Worm (Caenorhabditis elegans): ENCODE results near the gene srb-18.

srb-18 gene

DNA sequence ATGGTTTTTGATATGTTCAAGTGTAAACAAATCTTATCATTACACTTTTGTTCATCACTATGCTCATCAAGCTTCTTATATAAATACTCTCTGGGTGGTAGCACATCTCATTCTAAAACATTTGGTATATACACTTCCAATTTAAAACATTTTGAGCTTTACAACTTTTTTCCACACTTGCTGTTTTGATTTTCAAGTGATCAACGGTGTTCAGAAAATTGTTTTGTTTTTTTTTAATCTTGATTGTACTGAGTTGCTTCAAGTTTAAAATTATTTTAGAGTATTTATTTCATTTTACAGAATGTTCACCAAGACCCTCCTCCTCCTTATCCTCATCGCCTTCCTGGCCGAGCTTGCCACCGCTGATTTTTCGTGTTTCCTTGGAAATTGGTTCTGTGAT lies 13.8 kb downstream of the srb-18 start, which contains the start of gene C54F6.5:
TSS of gene C54F6.5 (plus strand) at position 301 of the 400 bp plus-strand sequence.
- no peak for TF ChIP-seq sea-1 (GFP tag; conservative IDR thresholded peaks at IDR 0.05)
- TF ChIP-seq ets-7 (tag; optimal IDR thresholded peaks at IDR 0.05), result no peak
- no peak for TF ChIP-seq B0310.2 (tag; optimal IDR thresholded peaks at IDR 0.05)
- no peak for TF ChIP-seq tbx-37 (GFP tag; conservative IDR thresholded peaks at IDR 0.05)
- no peak for TF ChIP-seq scrt-1 (GFP tag; IDR thresholded peaks at IDR 0.05)
- TF ChIP-seq aly-1 (tag; optimal IDR thresholded peaks at IDR 0.05), result no peak
- no peak for TF ChIP-seq ceh-36 (tag; optimal IDR thresholded peaks at IDR 0.05)
- TF ChIP-seq tbx-11 (GFP tag; IDR thresholded peaks at IDR 0.05), result no peak
- no peak for TF ChIP-seq ama-1 (optimal IDR thresholded peaks at IDR 0.05)
- no peak for TF ChIP-seq hmbx-1 (tag; optimal IDR thresholded peaks at IDR 0.05)
- TF ChIP-seq pes-1 (GFP tag; IDR thresholded peaks at IDR 0.05), result no peak
- no peak for TF ChIP-seq F13C5.2 (tag; optimal IDR thresholded peaks at IDR 0.05)
- no peak for TF ChIP-seq hmg-4 (GFP tag; optimal IDR thresholded peaks at IDR 0.05)
- TF ChIP-seq hnd-1 (tag; optimal IDR thresholded peaks at IDR 0.05), result no peak
- TF ChIP-seq tra-4 (tag; optimal IDR thresholded peaks at IDR 0.05), result no peak
- no peak for TF ChIP-seq flt-1 (GFP tag; IDR thresholded peaks at IDR 0.05)
- TF ChIP-seq ceh-13 (GFP tag; optimal IDR thresholded peaks at IDR 0.05), result no peak

DNA sequence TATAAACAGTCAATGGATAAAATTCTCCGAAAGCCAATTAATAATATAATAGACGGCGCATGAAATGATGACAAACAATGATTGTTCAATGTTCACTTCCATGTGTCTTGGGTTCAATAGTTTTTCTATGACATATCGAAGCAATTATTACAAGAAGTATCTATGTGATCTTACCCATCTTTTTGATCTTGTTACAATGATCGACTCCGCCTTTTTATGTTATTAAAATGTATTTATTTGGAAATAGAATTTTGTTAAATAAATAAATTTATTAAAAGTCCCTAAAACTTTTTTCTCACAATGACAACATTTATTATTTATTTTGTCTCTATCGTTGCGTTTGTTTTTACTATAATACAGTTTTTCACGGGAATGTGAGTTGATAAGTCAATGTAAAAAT lies 14.8 kb downstream of the srb-18 start, which contains the start of gene swt-2:
TSS of gene swt-2 (plus strand) at position 301 of the 400 bp plus-strand sequence.
- TF ChIP-seq sea-1 (GFP tag; conservative IDR thresholded peaks at IDR 0.05) (no peak), hmbx-1 (tag; optimal IDR thresholded peaks at IDR 0.05) (no peak), scrt-1 (GFP tag; IDR thresholded peaks at IDR 0.05) (no peak), tbx-37 (GFP tag; conservative IDR thresholded peaks at IDR 0.05) (no peak), B0310.2 (tag; optimal IDR thresholded peaks at IDR 0.05) (no peak), ceh-13 (GFP tag; optimal IDR thresholded peaks at IDR 0.05) (no peak), ceh-36 (tag; optimal IDR thresholded peaks at IDR 0.05) (no peak), aly-1 (tag; optimal IDR thresholded peaks at IDR 0.05) (no peak), hmg-4 (GFP tag; optimal IDR thresholded peaks at IDR 0.05) (no peak), ets-7 (tag; optimal IDR thresholded peaks at IDR 0.05) (no peak), F13C5.2 (tag; optimal IDR thresholded peaks at IDR 0.05) (no peak), flt-1 (GFP tag; IDR thresholded peaks at IDR 0.05) (no peak), tbx-11 (GFP tag; IDR thresholded peaks at IDR 0.05) (no peak), tra-4 (tag; optimal IDR thresholded peaks at IDR 0.05) (no peak), pes-1 (GFP tag; IDR thresholded peaks at IDR 0.05) (no peak), ama-1 (optimal IDR thresholded peaks at IDR 0.05) (no peak)

- no peak for TF ChIP-seq B0310.2 (tag; optimal IDR thresholded peaks at IDR 0.05)
- no peak for TF ChIP-seq tbx-37 (GFP tag; conservative IDR thresholded peaks at IDR 0.05)
- no peak for TF ChIP-seq sea-1 (GFP tag; conservative IDR thresholded peaks at IDR 0.05)
- TF ChIP-seq hnd-1 (tag; optimal IDR thresholded peaks at IDR 0.05), result no peak
- no peak for TF ChIP-seq tra-4 (tag; optimal IDR thresholded peaks at IDR 0.05)
- TF ChIP-seq ama-1 (optimal IDR thresholded peaks at IDR 0.05), result no peak
- TF ChIP-seq aly-1 (tag; optimal IDR thresholded peaks at IDR 0.05), result no peak
- no peak for TF ChIP-seq pes-1 (GFP tag; IDR thresholded peaks at IDR 0.05)
- TF ChIP-seq flt-1 (GFP tag; IDR thresholded peaks at IDR 0.05), result no peak
- no peak for TF ChIP-seq hmbx-1 (tag; optimal IDR thresholded peaks at IDR 0.05)
- TF ChIP-seq tbx-11 (GFP tag; IDR thresholded peaks at IDR 0.05), result no peak
- TF ChIP-seq scrt-1 (GFP tag; IDR thresholded peaks at IDR 0.05), result no peak
- no peak for TF ChIP-seq ceh-36 (tag; optimal IDR thresholded peaks at IDR 0.05)
- TF ChIP-seq ceh-13 (GFP tag; optimal IDR thresholded peaks at IDR 0.05), result no peak
- TF ChIP-seq ets-7 (tag; optimal IDR thresholded peaks at IDR 0.05), result no peak
- TF ChIP-seq hmg-4 (GFP tag; optimal IDR thresholded peaks at IDR 0.05), result no peak
- TF ChIP-seq F13C5.2 (tag; optimal IDR thresholded peaks at IDR 0.05), result no peak
These were observed 17.9 kb downstream of the srb-18 start, which contains the start of gene C54F6.3 for ce11 chrV:7532947-7533346. C54F6.3 (plus strand) TSS chrV:7533247.

ce11 chrV:7538018-7538417 lies 23.0 kb downstream of the srb-18 start, which contains the start of gene C54F6.12:
C54F6.12 (minus strand) TSS chrV:7538118.
- TF ChIP-seq B0310.2 (tag; optimal IDR thresholded peaks at IDR 0.05) (no peak), hmg-4 (GFP tag; optimal IDR thresholded peaks at IDR 0.05) (no peak), tbx-11 (GFP tag; IDR thresholded peaks at IDR 0.05) (no peak), flt-1 (GFP tag; IDR thresholded peaks at IDR 0.05) (no peak), scrt-1 (GFP tag; IDR thresholded peaks at IDR 0.05) (no peak), pes-1 (GFP tag; IDR thresholded peaks at IDR 0.05) (no peak), F13C5.2 (tag; optimal IDR thresholded peaks at IDR 0.05) (no peak), ceh-36 (tag; optimal IDR thresholded peaks at IDR 0.05) (no peak), ama-1 (optimal IDR thresholded peaks at IDR 0.05) (no peak), hnd-1 (tag; optimal IDR thresholded peaks at IDR 0.05) (no peak), hmbx-1 (tag; optimal IDR thresholded peaks at IDR 0.05) (no peak), tbx-37 (GFP tag; conservative IDR thresholded peaks at IDR 0.05) (no peak)

- no peak for TF ChIP-seq hnd-1 (tag; optimal IDR thresholded peaks at IDR 0.05)
- TF ChIP-seq ceh-36 (tag; optimal IDR thresholded peaks at IDR 0.05), result no peak
- TF ChIP-seq tbx-11 (GFP tag; IDR thresholded peaks at IDR 0.05), result no peak
- no peak for TF ChIP-seq hmbx-1 (tag; optimal IDR thresholded peaks at IDR 0.05)
- no peak for TF ChIP-seq pes-1 (GFP tag; IDR thresholded peaks at IDR 0.05)
- TF ChIP-seq F13C5.2 (tag; optimal IDR thresholded peaks at IDR 0.05), result no peak
- TF ChIP-seq ets-7 (tag; optimal IDR thresholded peaks at IDR 0.05), result no peak
- TF ChIP-seq ama-1 (optimal IDR thresholded peaks at IDR 0.05), result no peak
- no peak for TF ChIP-seq scrt-1 (GFP tag; IDR thresholded peaks at IDR 0.05)
- TF ChIP-seq ceh-13 (GFP tag; optimal IDR thresholded peaks at IDR 0.05), result no peak
- no peak for TF ChIP-seq B0310.2 (tag; optimal IDR thresholded peaks at IDR 0.05)
- no peak for TF ChIP-seq aly-1 (tag; optimal IDR thresholded peaks at IDR 0.05)
- no peak for TF ChIP-seq tbx-37 (GFP tag; conservative IDR thresholded peaks at IDR 0.05)
- TF ChIP-seq tra-4 (tag; optimal IDR thresholded peaks at IDR 0.05), result no peak
- TF ChIP-seq sea-1 (GFP tag; conservative IDR thresholded peaks at IDR 0.05), result no peak
- no peak for TF ChIP-seq hmg-4 (GFP tag; optimal IDR thresholded peaks at IDR 0.05)
- no peak for TF ChIP-seq flt-1 (GFP tag; IDR thresholded peaks at IDR 0.05)
These were observed 24.0 kb downstream of the srb-18 start, which contains the start of gene srh-268 for ce11 chrV:7539015-7539414. srh-268 (plus strand) TSS chrV:7539315.

- no peak for TF ChIP-seq ets-7 (tag; optimal IDR thresholded peaks at IDR 0.05)
- TF ChIP-seq F13C5.2 (tag; optimal IDR thresholded peaks at IDR 0.05), result no peak
- TF ChIP-seq ceh-13 (GFP tag; optimal IDR thresholded peaks at IDR 0.05), result no peak
- TF ChIP-seq tbx-11 (GFP tag; IDR thresholded peaks at IDR 0.05), result no peak
- no peak for TF ChIP-seq B0310.2 (tag; optimal IDR thresholded peaks at IDR 0.05)
- no peak for TF ChIP-seq hnd-1 (tag; optimal IDR thresholded peaks at IDR 0.05)
- no peak for TF ChIP-seq pes-1 (GFP tag; IDR thresholded peaks at IDR 0.05)
- TF ChIP-seq hmg-4 (GFP tag; optimal IDR thresholded peaks at IDR 0.05), result no peak
- TF ChIP-seq ceh-36 (tag; optimal IDR thresholded peaks at IDR 0.05), result no peak
- TF ChIP-seq ama-1 (optimal IDR thresholded peaks at IDR 0.05), result no peak
- no peak for TF ChIP-seq sea-1 (GFP tag; conservative IDR thresholded peaks at IDR 0.05)
- no peak for TF ChIP-seq flt-1 (GFP tag; IDR thresholded peaks at IDR 0.05)
- no peak for TF ChIP-seq aly-1 (tag; optimal IDR thresholded peaks at IDR 0.05)
- TF ChIP-seq hmbx-1 (tag; optimal IDR thresholded peaks at IDR 0.05), result no peak
- TF ChIP-seq tbx-37 (GFP tag; conservative IDR thresholded peaks at IDR 0.05), result no peak
These were observed 28.7 kb downstream of the srb-18 start for ce11 chrV:7543728-7544127.
